Fruit fly (Drosophila melanogaster): ENCODE measurements around the gene kis.

Gene kis

dm6 chr2L:206556-206955, 44.1 kb downstream of the kis start:
- no peak for TF ChIP-seq CTCF (optimal IDR thresholded peaks at IDR 0.05)
- no peak for TF ChIP-seq CG8478 (optimal IDR thresholded peaks at IDR 0.05)

DNA sequence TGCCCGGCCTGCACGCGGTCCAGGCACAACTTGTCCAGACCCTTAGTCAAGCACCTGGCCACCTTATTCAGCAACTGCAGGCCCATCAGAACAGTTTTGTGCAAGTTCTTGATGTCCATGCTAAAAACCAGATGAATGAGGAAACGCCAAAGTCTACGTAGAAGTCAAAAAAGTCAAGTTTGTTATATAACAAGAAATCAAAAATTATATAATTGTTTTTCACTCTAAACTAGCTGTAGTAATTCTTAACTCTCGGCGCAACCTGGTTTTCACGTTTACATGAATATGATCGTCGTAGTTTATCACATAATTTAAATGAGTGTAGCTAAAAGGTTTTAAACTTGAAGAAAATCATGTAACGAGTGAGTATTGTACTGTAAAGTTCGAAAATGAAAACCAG, 46.1 kb downstream of the kis start:
- no peak for TF ChIP-seq CTCF (optimal IDR thresholded peaks at IDR 0.05)
- no peak for TF ChIP-seq CG8478 (optimal IDR thresholded peaks at IDR 0.05)

DNA sequence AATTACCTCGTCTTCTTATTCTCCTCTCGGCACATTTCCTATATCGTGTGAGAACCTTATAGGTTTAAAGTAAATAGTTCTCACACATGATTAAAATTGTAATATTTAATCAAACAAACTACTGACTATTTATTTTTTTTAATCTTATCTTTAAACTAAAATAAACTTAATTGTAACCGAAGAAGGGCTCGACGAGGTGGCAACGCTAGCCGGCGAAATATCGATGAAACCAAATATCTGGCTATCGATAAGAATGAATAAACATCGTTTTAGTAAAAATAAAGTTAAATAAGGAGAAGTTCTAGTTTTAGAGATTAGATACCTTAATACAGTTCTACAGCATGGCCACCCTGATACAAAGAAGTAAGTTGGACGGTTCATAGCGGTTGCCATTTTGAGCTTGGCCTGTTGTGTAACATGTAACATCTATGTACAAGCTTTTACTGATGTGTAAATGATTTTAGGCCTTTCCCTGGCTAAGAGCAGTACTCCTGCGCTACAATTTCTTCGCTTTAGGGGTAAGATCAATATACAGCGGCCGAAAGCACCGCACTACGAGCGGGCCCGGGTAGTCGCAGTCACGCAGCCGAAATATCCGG, 47.0 kb downstream of the kis start, which contains the start of gene mRpL10:
mRpL10 (plus strand) TSS at position 251 of the 599 bp plus-strand sequence.
- TF ChIP-seq CG8478 (optimal IDR thresholded peaks at IDR 0.05) (no peak), CTCF (optimal IDR thresholded peaks at IDR 0.05) (peak in 1 of 2 experiments; percentile 25)

- no peak for TF ChIP-seq CTCF (optimal IDR thresholded peaks at IDR 0.05)
- no peak for TF ChIP-seq CG8478 (optimal IDR thresholded peaks at IDR 0.05)
These were observed 55.0 kb downstream of the kis start for dm6 chr2L:195668-196067.

DNA sequence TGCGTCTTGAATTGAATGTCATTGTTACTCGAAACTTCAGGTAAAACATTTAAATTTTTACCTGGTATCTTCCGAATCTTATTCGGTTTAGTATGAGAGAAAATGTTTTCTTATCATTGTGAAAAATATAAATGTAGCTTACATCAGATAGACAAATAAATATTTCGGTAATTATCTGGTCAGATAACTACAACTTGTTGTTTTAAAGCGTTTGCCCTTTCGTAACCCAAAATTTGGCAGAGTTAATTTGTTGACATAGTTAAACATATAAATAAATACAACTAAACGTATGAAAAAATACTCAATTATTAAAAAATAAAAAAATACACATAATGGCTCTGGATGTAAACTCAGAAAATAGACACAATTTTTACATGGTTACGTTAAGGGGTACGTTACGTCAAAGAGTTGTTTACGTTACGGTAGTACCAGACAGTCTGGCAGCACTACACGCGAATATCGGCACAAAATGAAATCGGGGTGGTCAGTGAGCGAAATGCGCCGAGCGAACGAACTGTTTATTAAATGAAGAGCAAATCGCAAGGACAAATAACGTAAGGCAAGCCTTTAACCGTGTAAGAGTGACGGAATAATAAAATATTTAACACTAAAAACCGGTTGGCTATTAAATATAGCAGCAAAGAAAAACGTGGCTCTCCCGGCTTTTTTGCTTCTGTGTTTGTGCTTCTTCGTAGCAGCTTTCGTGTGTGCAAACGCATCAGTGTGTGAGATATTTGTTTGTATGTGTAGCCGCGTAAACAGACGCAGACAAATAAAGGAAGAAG, 68.1 kb downstream of the kis start:
- TF ChIP-seq CTCF (optimal IDR thresholded peaks at IDR 0.05), result peak in 1 of 2 experiments; percentile 9
- no peak for TF ChIP-seq CG8478 (optimal IDR thresholded peaks at IDR 0.05)

DNA sequence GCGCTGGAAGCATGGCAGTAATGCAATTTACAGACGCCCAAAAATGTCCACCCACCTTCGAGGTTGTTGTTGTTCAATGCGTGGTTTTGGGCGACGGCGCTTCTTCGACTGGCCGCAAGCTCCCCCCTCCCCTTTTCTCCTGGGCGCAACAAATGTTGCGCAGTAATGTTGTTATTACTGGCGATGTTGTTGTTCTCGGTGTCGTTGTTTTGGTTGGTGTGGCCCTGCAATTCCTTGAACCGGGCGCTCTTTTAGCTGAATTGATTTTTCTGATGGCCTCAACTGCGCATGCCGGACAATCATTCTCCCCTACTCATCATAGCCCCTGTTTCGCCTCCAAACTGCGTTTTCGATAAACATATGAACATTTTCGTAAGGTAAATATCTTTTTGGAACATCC, 69.6 kb downstream of the kis start:
- TF ChIP-seq CTCF (optimal IDR thresholded peaks at IDR 0.05) (no peak), CG8478 (optimal IDR thresholded peaks at IDR 0.05) (no peak)

- TF ChIP-seq CG8478 (optimal IDR thresholded peaks at IDR 0.05) (no peak), CTCF (optimal IDR thresholded peaks at IDR 0.05) (no peak)
These were observed 71.5 kb downstream of the kis start for dm6 chr2L:179119-179518.

DNA sequence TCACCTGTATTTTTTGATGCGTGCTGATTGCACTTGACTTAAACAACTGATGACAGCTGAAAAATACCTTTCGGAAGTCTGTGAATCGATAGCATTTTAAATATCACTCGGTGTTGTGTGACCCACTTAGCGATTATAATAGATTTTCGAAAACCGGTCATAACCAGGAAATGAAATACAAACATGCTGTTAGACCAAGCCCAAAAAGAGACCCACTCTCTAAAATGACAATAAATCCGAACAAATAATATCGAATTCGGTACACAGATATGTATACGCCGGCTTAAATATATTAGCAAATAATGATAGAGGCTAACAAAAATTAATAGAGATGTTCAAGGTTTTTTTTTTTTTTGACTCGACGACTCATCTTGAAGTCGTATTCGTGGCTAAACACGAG, 74.9 kb downstream of the kis start:
- no peak for TF ChIP-seq CTCF (optimal IDR thresholded peaks at IDR 0.05)
- no peak for TF ChIP-seq CG8478 (optimal IDR thresholded peaks at IDR 0.05)

dm6 chr2L:171499-172250, 78.9 kb downstream of the kis start:
- TF ChIP-seq CG8478 (optimal IDR thresholded peaks at IDR 0.05) (no peak), CTCF (optimal IDR thresholded peaks at IDR 0.05) (no peak)

dm6 chr2L:170383-170782, 80.2 kb downstream of the kis start:
- no peak for TF ChIP-seq CTCF (optimal IDR thresholded peaks at IDR 0.05)
- no peak for TF ChIP-seq CG8478 (optimal IDR thresholded peaks at IDR 0.05)

DNA sequence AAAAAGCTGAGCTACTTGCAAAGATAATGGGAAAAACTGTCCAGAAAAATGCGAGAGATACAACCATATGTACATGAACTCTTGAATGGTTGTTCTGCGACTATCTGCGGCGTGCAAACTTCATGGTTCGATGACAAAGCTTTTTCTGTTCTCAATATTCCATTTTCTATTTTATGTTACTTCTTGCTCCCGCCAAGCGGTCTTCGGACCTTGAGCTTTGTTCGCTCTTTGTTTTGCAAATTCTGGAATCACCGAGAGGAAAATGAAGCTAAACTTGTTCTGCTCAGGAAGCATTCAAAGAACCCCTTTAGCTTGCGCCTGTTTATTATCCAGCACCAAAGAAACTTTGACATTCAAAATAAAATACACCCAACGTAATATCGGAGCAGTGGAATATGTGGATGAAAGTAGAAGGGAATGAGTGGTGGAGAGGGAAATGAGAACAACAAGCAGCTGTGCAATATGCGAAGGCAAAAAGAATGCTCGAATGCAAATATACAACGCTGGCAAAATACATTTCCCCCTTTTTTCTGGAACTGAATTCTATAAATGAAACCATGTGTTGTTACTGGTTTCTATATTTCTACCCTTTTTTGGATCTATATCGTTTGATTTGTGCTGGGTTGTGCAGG, 82.2 kb downstream of the kis start:
- TF ChIP-seq CTCF (optimal IDR thresholded peaks at IDR 0.05), result no peak
- TF ChIP-seq CG8478 (optimal IDR thresholded peaks at IDR 0.05), result no peak

DNA sequence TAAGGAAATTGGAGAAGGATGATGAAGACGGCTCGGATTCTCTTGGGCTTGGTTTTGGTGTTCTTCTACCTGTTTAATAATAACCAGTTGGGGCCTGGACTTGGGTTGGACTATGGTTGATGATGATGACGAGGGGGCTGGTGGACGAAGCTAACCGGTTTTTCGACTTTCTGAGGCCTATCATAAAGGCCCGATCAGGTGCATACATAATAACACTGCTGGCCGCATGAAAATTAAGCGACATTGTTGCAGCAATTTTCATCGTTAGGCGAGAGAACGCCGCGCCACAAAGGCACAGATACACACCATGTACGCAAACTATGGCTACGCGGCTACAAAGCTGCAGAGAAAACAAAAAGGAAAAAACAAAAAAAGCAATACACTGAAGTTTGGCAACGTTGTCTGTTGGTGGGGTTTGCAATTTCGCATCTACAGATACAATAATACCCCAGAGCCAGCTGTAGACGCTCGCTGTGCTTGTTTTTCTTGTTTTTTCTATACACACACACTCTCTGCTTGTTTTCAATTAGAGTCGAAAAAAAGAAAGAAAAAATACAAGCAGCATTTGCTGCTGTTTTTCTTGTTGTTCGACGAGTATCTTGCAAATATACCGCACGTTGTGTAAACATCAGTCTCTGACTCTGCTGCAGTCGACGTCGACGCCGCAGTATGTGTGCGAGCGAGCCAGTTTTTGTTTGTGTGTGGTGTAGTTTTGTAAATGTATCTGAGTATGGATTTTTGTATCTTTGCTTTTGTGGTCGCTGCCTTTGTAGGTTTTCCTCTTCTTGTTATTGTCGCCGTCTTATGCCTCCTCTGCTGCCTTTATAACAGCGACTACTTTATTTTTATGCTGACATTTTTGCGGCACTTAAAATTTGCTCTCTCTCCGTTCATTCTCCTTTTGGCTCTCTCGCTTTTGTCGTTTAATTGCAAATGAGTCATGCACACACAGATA, 84.2 kb downstream of the kis start:
- TF ChIP-seq CTCF (optimal IDR thresholded peaks at IDR 0.05) (no peak), CG8478 (optimal IDR thresholded peaks at IDR 0.05) (no peak)

DNA sequence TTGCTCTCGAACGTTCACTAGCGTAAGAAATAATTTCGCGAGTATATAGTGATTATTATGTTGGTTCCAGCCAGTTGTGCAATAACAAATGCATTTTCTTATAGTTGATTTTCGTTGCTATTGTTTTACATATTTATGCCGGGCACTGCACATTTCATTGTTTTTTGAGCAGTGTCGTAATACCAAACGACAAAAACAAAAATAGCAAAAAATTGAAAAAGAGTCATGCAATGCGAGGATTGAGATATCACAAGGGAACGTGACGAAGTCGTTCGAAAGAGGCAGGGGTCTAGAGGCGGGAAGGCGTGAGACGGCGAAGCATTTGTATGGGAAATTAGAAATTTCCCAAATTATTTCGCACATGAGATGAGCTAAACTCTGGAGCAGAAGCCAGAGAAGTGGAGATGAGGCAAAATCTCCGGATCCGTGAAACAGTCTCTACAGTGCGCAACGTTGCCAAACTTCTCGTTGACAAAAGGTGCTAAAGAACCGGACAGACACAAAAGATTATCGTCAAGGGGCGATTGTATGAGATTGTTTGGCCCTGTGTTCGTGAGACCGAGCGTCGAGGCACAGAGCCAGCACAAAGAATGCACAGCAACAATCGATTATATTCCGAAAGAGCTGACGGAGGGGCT, 85.3 kb downstream of the kis start:
- TF ChIP-seq CG8478 (optimal IDR thresholded peaks at IDR 0.05) (no peak), CTCF (optimal IDR thresholded peaks at IDR 0.05) (no peak)

DNA sequence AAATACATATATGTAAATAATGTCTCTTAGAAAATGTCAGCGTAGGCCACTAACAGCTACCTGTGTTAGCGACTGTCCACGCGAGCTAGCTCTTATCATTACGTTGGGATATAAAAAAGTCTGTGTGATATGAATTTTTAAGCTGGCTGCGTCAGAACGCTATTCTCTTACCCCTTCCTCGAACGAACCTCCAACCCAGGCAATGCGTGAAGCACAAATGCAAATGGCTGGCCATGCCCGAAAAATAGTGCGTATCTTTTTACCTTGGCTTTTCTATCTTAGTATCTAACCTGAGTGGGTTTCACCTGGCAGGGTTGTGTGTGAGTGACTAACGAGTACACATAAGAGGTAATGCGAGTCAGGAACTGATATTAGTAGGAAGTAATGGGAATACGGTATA, 87.4 kb downstream of the kis start:
- TF ChIP-seq CG8478 (optimal IDR thresholded peaks at IDR 0.05) (no peak), CTCF (optimal IDR thresholded peaks at IDR 0.05) (no peak)

Data from S2 (cell line).